Worm (Caenorhabditis elegans) whole organism, L1 larva: ENCODE measurements around the gene act-3.
A peak's percentile ranks its signal among the peaks of the same experiment; 100 is the strongest.

ENCODE experiments used
- C16A3.4 ChIP-seq: fragments of 150-350 bp; optimal IDR thresholded peaks from 2 replicates; lab custom pipeline; 2014; ENCODE audit warnings: missing biosample characterization, missing genetic modification characterization
- F16B12.6 ChIP-seq: fragments of 150-350 bp; optimal IDR thresholded peaks from 2 replicates; lab custom pipeline; 2014; ENCODE audit warnings: missing biosample characterization, missing genetic modification characterization
- Y116A8C.19 ChIP-seq: sonication (generic microtip); optimal IDR thresholded peaks from 2 replicates; lab custom pipeline; 2016; ENCODE audit warnings: missing compliant biosample characterization, missing genetic modification characterization, borderline replicate concordance
- aha-1 ChIP-seq: fragments of 150-350 bp; optimal IDR thresholded peaks from 2 replicates; lab custom pipeline; 2014; ENCODE audit warnings: missing biosample characterization, missing genetic modification characterization
- alr-1 ChIP-seq: fragments of 200-800 bp; sonication (Bioruptor generic); optimal IDR thresholded peaks from 2 replicates; lab custom pipeline; 2018; ENCODE audit warnings: borderline replicate concordance, mild to moderate bottlenecking, missing genetic modification characterization, missing compliant biosample characterization
- ama-1 ChIP-seq: fragments of 150-350 bp; optimal IDR thresholded peaks from 2 replicates; lab custom pipeline; 2014
- blmp-1 ChIP-seq: fragments of 150-350 bp; optimal IDR thresholded peaks from 2 replicates; lab custom pipeline; 2014; ENCODE audit warnings: missing biosample characterization, missing genetic modification characterization
- ceh-63 ChIP-seq: fragments of 200-800 bp; sonication (Bioruptor generic); optimal IDR thresholded peaks from 2 replicates; lab custom pipeline; 2018; ENCODE audit warnings: mild to moderate bottlenecking, missing genetic modification characterization, missing compliant biosample characterization
- ceh-8 ChIP-seq: fragments of 200-800 bp; sonication (Bioruptor generic); optimal IDR thresholded peaks from 2 replicates; lab custom pipeline; 2018; ENCODE audit warnings: mild to moderate bottlenecking, missing genetic modification characterization, moderate library complexity, missing compliant biosample characterization
- ceh-82 ChIP-seq, 3 experiments: fragments of 150-350 bp in 1 of 3; sonication (generic microtip) in 2 of 3; optimal IDR thresholded peaks; 2 replicates each; lab custom pipeline; 2014 to 2017; ENCODE audit warnings: missing biosample characterization in 3 of 3, missing genetic modification characterization in 3 of 3
- ces-1 ChIP-seq: fragments of 150-350 bp; optimal IDR thresholded peaks from 2 replicates; lab custom pipeline; 2014; ENCODE audit warnings: missing biosample characterization, missing genetic modification reagents, missing genetic modification characterization
- dpl-1 ChIP-seq, 3 experiments: fragments of 150-350 bp in 2 of 3; sonication (generic microtip) in 1 of 3; optimal IDR thresholded peaks; 2 replicates each; lab custom pipeline; 2014 to 2017; ENCODE audit warnings: missing biosample characterization in 3 of 3, missing genetic modification characterization in 3 of 3, missing genetic modification reagents in 3 of 3
- efl-1 ChIP-seq, 4 experiments: fragments of 150-350 bp; optimal IDR thresholded peaks in 3 of 4; peaks in 1 of 4; 1 replicate in 1 of 4; 2 replicates in 3 of 4; lab custom pipeline; 2014; ENCODE audit warnings: missing biosample characterization in 2 of 4, missing genetic modification characterization in 2 of 4, missing genetic modification reagents in 2 of 4
- efl-3 ChIP-seq: fragments of 200-800 bp; sonication (Bioruptor generic); optimal IDR thresholded peaks from 2 replicates; lab custom pipeline; 2018; ENCODE audit warnings: mild to moderate bottlenecking, missing genetic modification characterization, missing compliant biosample characterization
- fkh-8 ChIP-seq: sonication (generic microtip); optimal IDR thresholded peaks from 2 replicates; lab custom pipeline; 2016; ENCODE audit warnings: mild to moderate bottlenecking, missing genetic modification characterization, missing compliant biosample characterization
- grh-1 ChIP-seq: fragments of 200-800 bp; sonication (Bioruptor generic); IDR thresholded peaks from 2 replicates; pipeline ENCODE4 v1.3.6; 2022; ENCODE audit warnings: missing genetic modification reagents, missing genetic modification characterization, missing compliant biosample characterization
- lin-35 ChIP-seq, 2 experiments: fragments of 150-350 bp; optimal IDR thresholded peaks; 2 replicates each; lab custom pipeline; 2014; ENCODE audit warnings: missing biosample characterization in 2 of 2, missing genetic modification characterization in 2 of 2, missing genetic modification reagents in 2 of 2
- mab-9 ChIP-seq: fragments of 200-800 bp; sonication (Bioruptor generic); IDR thresholded peaks from 2 replicates; pipeline ENCODE4 v1.3.6; 2022; ENCODE audit warnings: missing genetic modification reagents, missing genetic modification characterization, missing compliant biosample characterization
- mdl-1 ChIP-seq, 2 experiments: fragments of 150-350 bp; optimal IDR thresholded peaks; 2 replicates each; lab custom pipeline; 2014 to 2017; ENCODE audit warnings: missing biosample characterization in 2 of 2, missing genetic modification characterization in 2 of 2, inconsistent platforms in 1 of 2
- mef-2 ChIP-seq: fragments of 150-350 bp; optimal IDR thresholded peaks from 2 replicates; lab custom pipeline; 2014; ENCODE audit warnings: missing biosample characterization, missing genetic modification characterization
- mep-1 ChIP-seq: fragments of 150-350 bp; optimal IDR thresholded peaks from 2 replicates; lab custom pipeline; 2014; ENCODE audit warnings: missing biosample characterization, missing genetic modification characterization
- nhr-19 ChIP-seq: fragments of 200-800 bp; sonication (Bioruptor generic); conservative IDR thresholded peaks from 2 replicates; pipeline ENCODE4 v1.3.6; 2022; ENCODE audit warnings: missing genetic modification characterization, missing compliant biosample characterization
- nhr-20 ChIP-seq: sonication (generic microtip); optimal IDR thresholded peaks from 2 replicates; lab custom pipeline; 2016; ENCODE audit warnings: mild to moderate bottlenecking, missing genetic modification characterization, missing compliant biosample characterization
- nhr-237 ChIP-seq: fragments of 150-350 bp; optimal IDR thresholded peaks from 2 replicates; lab custom pipeline; 2014; ENCODE audit warnings: missing biosample characterization, missing genetic modification characterization
- nhr-47 ChIP-seq: sonication (generic microtip); optimal IDR thresholded peaks from 2 replicates; lab custom pipeline; 2016; ENCODE audit warnings: mild to moderate bottlenecking, missing genetic modification characterization, moderate library complexity, missing compliant biosample characterization
- nhr-71 ChIP-seq: sonication (generic microtip); optimal IDR thresholded peaks from 2 replicates; lab custom pipeline; 2016; ENCODE audit warnings: mild to moderate bottlenecking, missing genetic modification characterization, moderate library complexity, missing compliant biosample characterization
- nhr-84 ChIP-seq: sonication (generic microtip); optimal IDR thresholded peaks from 2 replicates; lab custom pipeline; 2017; ENCODE audit warnings: missing biosample characterization, missing genetic modification characterization
- nhr-85 ChIP-seq: sonication (generic microtip); peaks from one replicate; lab custom pipeline; 2016; ENCODE audit warnings: missing genetic modification characterization, inconsistent platforms, missing compliant biosample characterization
- pag-3 ChIP-seq: sonication (generic microtip); optimal IDR thresholded peaks from 2 replicates; lab custom pipeline; 2017; ENCODE audit warnings: missing genetic modification characterization, mild to moderate bottlenecking, missing compliant biosample characterization, antibody characterized with exemption, borderline replicate concordance; ENCODE audit not compliant: insufficient read depth
- pqm-1 ChIP-seq: sonication (generic microtip); optimal IDR thresholded peaks from 3 replicates; lab custom pipeline; 2017; ENCODE audit warnings: missing biosample characterization, missing genetic modification characterization
- sptf-1 ChIP-seq: fragments of 150-350 bp; optimal IDR thresholded peaks from 2 replicates; lab custom pipeline; 2014; ENCODE audit warnings: missing biosample characterization, missing genetic modification characterization
- sup-37 ChIP-seq: fragments of 200-800 bp; sonication (Bioruptor generic); optimal IDR thresholded peaks from 2 replicates; lab custom pipeline; 2018; ENCODE audit warnings: mild to moderate bottlenecking, missing genetic modification characterization, missing compliant biosample characterization
- tbx-2 ChIP-seq: sonication (generic microtip); optimal IDR thresholded peaks from 2 replicates; lab custom pipeline; 2016; ENCODE audit warnings: missing genetic modification characterization, missing compliant biosample characterization
- tlp-1 ChIP-seq: fragments of 150-350 bp; optimal IDR thresholded peaks from 2 replicates; lab custom pipeline; 2014; ENCODE audit warnings: missing biosample characterization, missing genetic modification characterization
- unc-30 ChIP-seq: sonication (generic microtip); optimal IDR thresholded peaks from 2 replicates; lab custom pipeline; 2017; ENCODE audit warnings: missing biosample characterization, missing genetic modification characterization
- unc-62 ChIP-seq: fragments of 150-350 bp; optimal IDR thresholded peaks from 2 replicates; lab custom pipeline; 2014; ENCODE audit warnings: missing biosample characterization, missing genetic modification reagents, missing genetic modification characterization
- unc-86 ChIP-seq: sonication (generic microtip); optimal IDR thresholded peaks from 2 replicates; lab custom pipeline; 2016; ENCODE audit warnings: missing genetic modification characterization, missing compliant biosample characterization
- unc-98 ChIP-seq: fragments of 200-800 bp; sonication (Bioruptor generic); IDR thresholded peaks from 2 replicates; pipeline ENCODE4 v1.3.6; 2022; ENCODE audit warnings: missing genetic modification characterization, missing compliant biosample characterization
- xbp-1 ChIP-seq: sonication (generic microtip); optimal IDR thresholded peaks from 2 replicates; lab custom pipeline; 2016; ENCODE audit warnings: missing genetic modification characterization, missing compliant biosample characterization
- zip-4 ChIP-seq: fragments of 200-800 bp; sonication (Bioruptor generic); optimal IDR thresholded peaks from 2 replicates; lab custom pipeline; 2018; ENCODE audit warnings: mild to moderate bottlenecking, missing genetic modification characterization, moderate library complexity, missing compliant biosample characterization
- ztf-11 ChIP-seq, 2 experiments: sonication (generic microtip); optimal IDR thresholded peaks; 2 replicates each; lab custom pipeline; 2016 to 2017; ENCODE audit warnings: missing genetic modification characterization in 2 of 2, missing biosample characterization in 1 of 2, missing compliant biosample characterization in 1 of 2

Gene act-3

DNA sequence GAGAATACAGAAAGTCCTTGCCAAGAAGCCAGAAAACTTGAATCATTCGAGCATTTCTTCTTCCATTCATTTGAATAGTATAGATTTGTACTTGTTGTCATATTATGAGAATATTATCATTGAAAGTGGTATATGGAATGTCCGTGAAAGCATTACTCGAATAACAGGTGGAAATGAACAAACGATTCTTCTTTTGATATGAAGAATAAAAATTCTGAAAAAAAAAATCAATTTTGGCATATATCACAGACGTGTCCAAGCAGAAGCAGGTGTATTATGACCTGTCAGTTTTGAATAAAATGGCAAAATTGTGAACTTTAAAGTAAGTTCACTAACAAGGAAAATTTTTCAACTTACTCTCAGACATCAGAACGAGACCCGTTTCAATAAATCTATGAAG lies 17.3 kb downstream of the act-3 start, which contains the start of gene srh-75:
srh-75 (minus strand) TSS at position 101 of the 400 bp plus-strand sequence.
- no peak for TF ChIP-seq Y116A8C.19 (tag; lab: Kevin White, UChicago)
- TF ChIP-seq tbx-2 (tag; lab: Kevin White, UChicago): no peak

DNA sequence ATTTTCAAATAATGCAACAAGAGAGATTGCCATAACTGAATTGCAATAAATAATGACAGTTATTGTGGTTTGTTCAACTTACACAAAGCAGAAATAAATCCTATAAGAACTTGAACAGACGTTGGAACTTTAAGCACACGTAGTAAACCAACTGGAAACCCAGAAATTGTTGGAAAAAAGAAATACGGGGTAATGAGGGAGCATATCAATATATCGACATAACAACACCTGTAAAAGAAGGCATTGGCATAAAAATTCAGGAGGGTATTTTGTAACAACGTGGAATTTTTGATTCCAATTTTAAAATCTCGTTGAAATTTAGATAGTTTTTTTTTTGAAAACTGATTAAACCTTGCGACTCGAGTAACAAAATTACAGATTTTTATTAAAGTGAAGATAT lies 17.8 kb downstream of the act-3 start:
- TF ChIP-seq sptf-1 (tag; lab: Kevin White, UChicago) (no peak), ces-1 (GFP tag; lab: Kevin White, UChicago) (no peak), unc-86 (tag; lab: Kevin White, UChicago) (no peak), pag-3 (tag; lab: Kevin White, UChicago) (no peak), mab-9 (no peak), mef-2 (tag; lab: Kevin White, UChicago) (no peak), blmp-1 (tag; lab: Kevin White, UChicago) (no peak), unc-62 (GFP tag; lab: Kevin White, UChicago) (no peak), ceh-82 (tag; optimal IDR thresholded peaks at IDR 0.05; lab: Kevin White, UChicago) (no peak), efl-3 (no peak), alr-1 (tag; lab: Kevin White, UChicago) (no peak), C16A3.4 (tag; lab: Kevin White, UChicago) (no peak), tlp-1 (tag; lab: Kevin White, UChicago) (no peak), sup-37 (GFP tag; lab: Kevin White, UChicago) (no peak), ceh-63 (GFP tag; lab: Kevin White, UChicago) (no peak), nhr-237 (no peak)

DNA sequence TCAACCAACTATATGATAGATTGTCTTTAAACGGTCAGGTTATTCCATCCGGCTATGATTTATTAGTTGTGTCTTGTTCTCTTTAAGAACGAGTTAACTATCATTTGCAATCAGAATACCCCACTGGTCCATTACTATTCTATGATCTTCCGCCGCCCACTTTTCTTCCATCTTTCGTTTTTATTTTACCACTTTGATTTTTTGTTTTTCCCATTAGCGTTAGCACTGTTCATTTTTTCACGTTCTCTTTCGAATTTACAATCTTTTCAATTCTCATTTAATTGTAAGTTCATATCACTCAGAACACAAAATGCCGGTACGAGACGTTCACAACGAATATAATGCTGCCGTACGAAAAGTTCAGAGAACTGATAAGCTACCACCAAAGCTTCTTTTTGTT lies 20.5 kb downstream of the act-3 start, which contains the start of gene T04C12.7:
T04C12.7 (plus strand) TSS at position 301 of the 400 bp plus-strand sequence.
- TF ChIP-seq ama-1 (lab: Kevin White, UChicago): no peak
- no peak for TF ChIP-seq ztf-11 (tag; optimal IDR thresholded peaks at IDR 0.05; lab: Kevin White, UChicago)
- TF ChIP-seq pqm-1 (tag; lab: Kevin White, UChicago): no peak
- no peak for TF ChIP-seq nhr-20
- no peak for TF ChIP-seq aha-1 (tag; lab: Kevin White, UChicago)
- TF ChIP-seq lin-35 (GFP tag; optimal IDR thresholded peaks at IDR 0.05; lab: Kevin White, UChicago): no peak
- no peak for TF ChIP-seq tlp-1 (tag; lab: Kevin White, UChicago)
- no peak for TF ChIP-seq nhr-85
- no peak for TF ChIP-seq mdl-1 (tag; optimal IDR thresholded peaks at IDR 0.05; lab: Kevin White, UChicago)
- TF ChIP-seq blmp-1 (tag; lab: Kevin White, UChicago): no peak
- TF ChIP-seq mep-1: no peak

DNA sequence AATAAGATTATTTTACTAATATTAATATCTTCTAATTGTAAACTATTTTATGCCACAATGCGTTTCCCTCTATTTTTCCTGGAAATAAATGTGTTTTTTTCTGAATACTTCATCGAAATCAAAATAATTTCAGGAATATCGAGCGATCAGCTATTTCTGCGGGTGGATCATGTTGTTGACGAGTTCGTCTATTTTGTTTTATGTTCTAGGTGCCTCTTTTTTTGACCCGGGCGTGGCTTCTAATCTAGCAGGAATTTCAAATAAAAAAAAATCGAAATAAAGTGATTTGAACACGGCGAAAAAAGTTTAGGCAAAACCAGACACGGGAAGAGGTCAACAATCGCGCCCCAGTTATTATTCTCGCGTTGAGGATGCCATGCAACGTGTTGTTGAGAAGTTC lies 22.4 kb downstream of the act-3 start, which contains the start of gene T04C12.33:
T04C12.33 (plus strand) TSS at position 301 of the 400 bp plus-strand sequence.
- TF ChIP-seq xbp-1 (no peak), lin-35 (GFP tag; optimal IDR thresholded peaks at IDR 0.05; lab: Kevin White, UChicago) (no peak), fkh-8 (no peak), unc-30 (tag; lab: Kevin White, UChicago) (no peak), nhr-71 (tag; lab: Kevin White, UChicago) (peak; percentile 13), ztf-11 (tag; optimal IDR thresholded peaks at IDR 0.05; lab: Kevin White, UChicago) (no peak), efl-1 (optimal IDR thresholded peaks at IDR 0.05; lab: Kevin White, UChicago) (no peak), efl-1 (GFP tag; optimal IDR thresholded peaks at IDR 0.05 in 1 of 2; lab: Kevin White, UChicago) (no peak)
- TF ChIP-seq, all 84 proteins: peak for 1

DNA sequence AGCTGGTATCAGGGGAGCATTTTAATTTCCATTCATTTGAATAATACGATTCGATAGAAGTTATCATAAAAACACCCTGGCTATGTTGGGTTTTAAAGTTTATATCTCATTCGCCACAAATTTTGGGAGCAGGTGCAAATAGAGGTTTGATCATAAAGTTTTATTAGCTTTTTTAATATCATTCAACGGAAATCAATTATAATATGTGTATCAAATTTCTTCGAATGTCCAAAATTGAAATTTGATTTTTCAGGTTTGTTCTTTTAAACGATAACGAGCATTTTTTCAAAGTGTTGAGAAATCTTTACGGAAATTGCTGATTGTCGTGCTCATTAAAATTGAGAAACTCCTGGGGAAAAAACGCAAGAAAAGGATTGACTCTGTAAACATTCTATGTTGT lies 25.6 kb downstream of the act-3 start, which contains the start of gene srh-74:
srh-74 (minus strand) TSS at position 101 of the 400 bp plus-strand sequence.
- TF ChIP-seq ceh-8 (GFP tag; lab: Kevin White, UChicago) (no peak), F16B12.6 (no peak), nhr-84 (no peak), nhr-47 (tag; lab: Kevin White, UChicago) (no peak), ces-1 (GFP tag; lab: Kevin White, UChicago) (no peak), grh-1 (no peak), zip-4 (GFP tag; lab: Kevin White, UChicago) (no peak), dpl-1 (GFP tag; optimal IDR thresholded peaks at IDR 0.05; lab: Kevin White, UChicago) (no peak), unc-98 (GFP tag; lab: Robert Waterston, UW) (no peak), nhr-19 (no peak), nhr-20 (no peak)
